Worm (Caenorhabditis elegans) whole organism, L3 larva: ENCODE measurements around the gene rev-3.
A peak's percentile ranks its signal among the peaks of the same experiment; 100 is the strongest.

Experiments used
- R02D3.7 ChIP-seq: fragments of 150-350 bp; optimal IDR thresholded peaks from 2 replicates; lab custom pipeline; 2014; ENCODE audit warnings: missing biosample characterization, missing genetic modification characterization
- aly-2 ChIP-seq: fragments of 150-350 bp; optimal IDR thresholded peaks from 2 replicates; lab custom pipeline; 2014; ENCODE audit warnings: missing biosample characterization, missing genetic modification characterization
- ama-1 ChIP-seq: fragments of 150-350 bp; optimal IDR thresholded peaks from 2 replicates; lab custom pipeline; 2018
- ceh-16 ChIP-seq: sonication (generic microtip); optimal IDR thresholded peaks from 2 replicates; lab custom pipeline; 2017; ENCODE audit warnings: missing biosample characterization, missing genetic modification characterization
- ceh-82 ChIP-seq: fragments of 150-350 bp; optimal IDR thresholded peaks from 2 replicates; lab custom pipeline; 2014; ENCODE audit warnings: missing biosample characterization, missing genetic modification characterization
- elt-2 ChIP-seq: sonication (generic microtip); optimal IDR thresholded peaks from 2 replicates; lab custom pipeline; 2016; ENCODE audit warnings: missing genetic modification reagents, mild to moderate bottlenecking, missing genetic modification characterization, missing compliant biosample characterization
- elt-3 ChIP-seq, 3 experiments: fragments of 150-350 bp in 1 of 3; sonication (generic microtip) in 2 of 3; optimal IDR thresholded peaks; 2 replicates in 2 of 3; 4 replicates in 1 of 3; lab custom pipeline; 2014 to 2017; ENCODE audit warnings: missing biosample characterization in 3 of 3, missing genetic modification characterization in 3 of 3
- fkh-2 ChIP-seq: fragments of 150-350 bp; optimal IDR thresholded peaks from 2 replicates; lab custom pipeline; 2014; ENCODE audit warnings: missing biosample characterization, missing genetic modification reagents, missing genetic modification characterization
- fos-1 ChIP-seq: fragments of 150-350 bp; optimal IDR thresholded peaks from 2 replicates; lab custom pipeline; 2014; ENCODE audit warnings: missing biosample characterization, missing genetic modification characterization
- mdl-1 ChIP-seq: fragments of 150-350 bp; optimal IDR thresholded peaks from 2 replicates; lab custom pipeline; 2014; ENCODE audit warnings: missing biosample characterization, missing genetic modification characterization
- nhr-23 ChIP-seq: fragments of 150-350 bp; optimal IDR thresholded peaks from 2 replicates; lab custom pipeline; 2014; ENCODE audit warnings: missing biosample characterization, missing genetic modification reagents, missing genetic modification characterization
- nhr-25 ChIP-seq: sonication (generic microtip); optimal IDR thresholded peaks from 2 replicates; lab custom pipeline; 2017; ENCODE audit warnings: missing biosample characterization, missing genetic modification characterization
- nhr-28 ChIP-seq: fragments of 150-350 bp; optimal IDR thresholded peaks from 2 replicates; lab custom pipeline; 2014; ENCODE audit warnings: missing biosample characterization, missing genetic modification characterization
- nhr-67 ChIP-seq: fragments of 150-350 bp; optimal IDR thresholded peaks from 2 replicates; lab custom pipeline; 2014; ENCODE audit warnings: missing biosample characterization, missing genetic modification characterization
- nhr-77 ChIP-seq: fragments of 150-350 bp; optimal IDR thresholded peaks from 2 replicates; lab custom pipeline; 2014; ENCODE audit warnings: missing biosample characterization, missing genetic modification characterization
- pqm-1 ChIP-seq: fragments of 150-350 bp; optimal IDR thresholded peaks from 2 replicates; lab custom pipeline; 2017; ENCODE audit warnings: missing biosample characterization, missing genetic modification characterization, inconsistent platforms
- sea-2 ChIP-seq: fragments of 150-350 bp; sonication (generic microtip); optimal IDR thresholded peaks from 4 replicates; lab custom pipeline; 2014; ENCODE audit warnings: missing biosample characterization, missing genetic modification reagents, missing genetic modification characterization
- snpc-4 ChIP-seq: fragments of 150-350 bp; optimal IDR thresholded peaks from 2 replicates; lab custom pipeline; 2014; ENCODE audit warnings: missing biosample characterization, missing genetic modification characterization
- tbx-2 ChIP-seq: sonication (generic microtip); optimal IDR thresholded peaks from 2 replicates; lab custom pipeline; 2016; ENCODE audit warnings: mild to moderate bottlenecking, missing genetic modification characterization, missing compliant biosample characterization
- unc-62 ChIP-seq: fragments of 150-350 bp; sonication (generic microtip); optimal IDR thresholded peaks from 4 replicates; lab custom pipeline; 2014; ENCODE audit warnings: missing biosample characterization, missing genetic modification reagents, missing genetic modification characterization
- ztf-11 ChIP-seq: fragments of 150-350 bp; optimal IDR thresholded peaks from 2 replicates; lab custom pipeline; 2014; ENCODE audit warnings: missing biosample characterization, missing genetic modification characterization
- ztf-4 ChIP-seq: fragments of 150-350 bp; optimal IDR thresholded peaks from 2 replicates; lab custom pipeline; 2014; ENCODE audit warnings: missing biosample characterization, missing genetic modification characterization

Gene rev-3

ce11 chrIII:5732925-5733324, 57.5 kb downstream of the rev-3 start, which contains the start of gene B0244.17:
Gene B0244.17 (plus strand): TSS chrIII:5733225.
- TF ChIP-seq ztf-4 (tag; lab: Kevin White, UChicago) (no peak), elt-2 (tag; lab: Kevin White, UChicago) (peak; percentile 26)

- TF ChIP-seq elt-2 (tag; lab: Kevin White, UChicago) (peak; percentile 55), ztf-11 (tag; lab: Kevin White, UChicago) (no peak), ceh-82 (tag; lab: Kevin White, UChicago) (no peak), nhr-23 (tag; lab: Kevin White, UChicago) (no peak), unc-62 (GFP tag; lab: Kevin White, UChicago) (no peak)
- TF ChIP-seq, all 47 proteins: peak for 1
Measured at ce11 chrIII:5730980-5731636, 59.3 kb downstream of the rev-3 start, which contains the start of the genes B0244.9 and B0244.7. Gene B0244.9 (minus strand): TSS chrIII:5731030. Gene B0244.7 (plus strand): TSS chrIII:5731501.

ce11 chrIII:5730041-5730440, 60.4 kb downstream of the rev-3 start:
- TF ChIP-seq aly-2 (no peak), ztf-11 (tag; lab: Kevin White, UChicago) (no peak), tbx-2 (no peak), nhr-25 (tag; lab: Kevin White, UChicago) (no peak), nhr-28 (tag; lab: Kevin White, UChicago) (no peak), elt-2 (tag; lab: Kevin White, UChicago) (no peak), ceh-16 (tag; lab: Kevin White, UChicago) (no peak), snpc-4 (tag; lab: Kevin White, UChicago) (no peak), ztf-4 (tag; lab: Kevin White, UChicago) (no peak), mdl-1 (tag; lab: Kevin White, UChicago) (no peak), fos-1 (tag; lab: Kevin White, UChicago) (no peak), fkh-2 (tag; lab: Kevin White, UChicago) (no peak), pqm-1 (tag; lab: Kevin White, UChicago) (no peak), R02D3.7 (tag; lab: Kevin White, UChicago) (no peak), unc-62 (GFP tag; lab: Kevin White, UChicago) (no peak)

- TF ChIP-seq nhr-77 (tag; lab: Kevin White, UChicago) (no peak), ama-1 (no peak)
- TF ChIP-seq, all 47 proteins: peak for 0
Measured at ce11 chrIII:5729367-5729766, 61.1 kb downstream of the rev-3 start.

ce11 chrIII:5727827-5728226, 62.6 kb downstream of the rev-3 start, which contains the start of gene egg-1:
Gene egg-1 (plus strand): TSS chrIII:5728180.
- TF ChIP-seq ama-1 (no peak), elt-3 (tag; optimal IDR thresholded peaks at IDR 0.05; lab: Kevin White, UChicago) (no peak), nhr-67 (tag; lab: Kevin White, UChicago) (no peak), sea-2 (GFP tag; lab: Kevin White, UChicago) (no peak)
- TF ChIP-seq, all 47 proteins: peak for 0
